Worm (Caenorhabditis elegans) whole organism, midembryonic: ENCODE results near the gene R04F11.3.

ENCODE experiments used
- cog-1 ChIP-seq: sonication (generic microtip); optimal IDR thresholded peaks from 2 replicates; lab custom pipeline; 2016; ENCODE audit warnings: missing genetic modification characterization, missing compliant biosample characterization
- flt-1 ChIP-seq: fragments of 200-800 bp; sonication (Bioruptor generic); IDR thresholded peaks from 2 replicates; pipeline ENCODE4 v1.3.6; 2022; ENCODE audit warnings: missing genetic modification characterization, missing compliant biosample characterization
- klf-2 ChIP-seq: fragments of 200-800 bp; sonication (Bioruptor generic); conservative IDR thresholded peaks from 2 replicates; pipeline ENCODE4 v1.3.6; 2022; ENCODE audit warnings: missing genetic modification reagents, missing genetic modification characterization, missing compliant biosample characterization
- tab-1 ChIP-seq: fragments of 200-800 bp; sonication (Bioruptor generic); IDR thresholded peaks from 2 replicates; pipeline ENCODE4 v1.3.6; 2022; ENCODE audit warnings: missing genetic modification characterization, missing compliant biosample characterization
- ztf-23 ChIP-seq: fragments of 200-800 bp; sonication (Bioruptor generic); IDR thresholded peaks from 2 replicates; pipeline ENCODE4 v1.3.6; 2022; ENCODE audit warnings: missing genetic modification reagents, missing genetic modification characterization, missing compliant biosample characterization

DNA sequence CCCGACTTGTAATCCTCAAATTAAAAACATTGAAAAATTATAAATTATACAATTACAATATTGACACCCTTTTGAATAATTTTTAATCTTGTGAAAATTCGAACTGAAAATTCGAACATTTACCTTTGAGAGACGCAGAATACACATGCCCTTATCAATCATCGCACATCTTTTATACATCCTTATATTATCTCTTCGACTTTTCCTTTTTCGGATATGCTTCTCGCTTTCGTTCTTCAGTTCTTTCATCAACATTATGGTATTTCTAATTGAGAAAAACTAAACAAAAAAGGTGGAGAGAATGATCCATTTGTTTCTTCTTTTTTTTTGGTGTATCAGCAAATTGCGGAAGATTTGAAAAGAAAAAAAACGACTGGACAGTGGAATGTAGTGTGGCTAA lies 32.4 kb upstream of the R04F11.3 start:
- no peak for TF ChIP-seq tab-1
- no peak for TF ChIP-seq ztf-23
- no peak for TF ChIP-seq flt-1 (GFP tag; lab: Robert Waterston, UW)
- no peak for TF ChIP-seq klf-2 (GFP tag; lab: Robert Waterston, UW)
- no peak for TF ChIP-seq cog-1 (tag; lab: Kevin White, UChicago)
